Fruit fly (Drosophila melanogaster) whole organism, embryonic: ENCODE measurements around the gene Sulf1.

ENCODE experiments used
- Bdp1 ChIP-seq: fragments of 200-800 bp; sonication (Bioruptor generic); optimal IDR thresholded peaks from 3 replicates; lab custom pipeline; 2016; ENCODE audit warnings: missing biosample characterization, missing genetic modification characterization
- C15 ChIP-seq: fragments of 200-800 bp; sonication (Bioruptor generic); IDR thresholded peaks from 3 replicates; pipeline ENCODE4 v1.3.6; 2022; ENCODE audit warnings: missing biosample characterization, missing genetic modification characterization
- CG10565 ChIP-seq: fragments of 200-800 bp; sonication (Bioruptor generic); optimal IDR thresholded peaks from 3 replicates; lab custom pipeline; 2016; ENCODE audit warnings: missing biosample characterization, mild to moderate bottlenecking, missing genetic modification characterization
- CG10959 ChIP-seq: fragments of 200-800 bp; sonication (Bioruptor generic); IDR thresholded peaks from 2 replicates; pipeline ENCODE4 v1.3.6; 2022; ENCODE audit warnings: missing biosample characterization, missing genetic modification characterization
- CG13894 ChIP-seq: fragments of 200-800 bp; sonication (Bioruptor generic); optimal IDR thresholded peaks from 3 replicates; lab custom pipeline; 2018; ENCODE audit warnings: missing biosample characterization, mild to moderate bottlenecking, missing genetic modification characterization, moderate library complexity
- CG1602 ChIP-seq: fragments of 200-800 bp; sonication (Bioruptor generic); optimal IDR thresholded peaks from 3 replicates; lab custom pipeline; 2016; ENCODE audit warnings: missing biosample characterization, missing genetic modification characterization
- CG1603 ChIP-seq: fragments of 200-800 bp; sonication (Bioruptor generic); optimal IDR thresholded peaks from 2 replicates; lab custom pipeline; 2019; ENCODE audit warnings: missing biosample characterization, mild to moderate bottlenecking, missing genetic modification characterization, moderate library complexity
- CG17361 ChIP-seq: fragments of 200-800 bp; sonication (Bioruptor generic); IDR thresholded peaks from 3 replicates; pipeline ENCODE4 v1.3.6; 2022; ENCODE audit warnings: missing biosample characterization, missing genetic modification characterization
- CG31224 ChIP-seq: fragments of 200-800 bp; sonication (Bioruptor generic); IDR thresholded peaks from 2 replicates; pipeline ENCODE4 v1.3.6; 2022; ENCODE audit warnings: missing biosample characterization, missing genetic modification characterization
- CG32767 ChIP-seq: fragments of 200-800 bp; sonication (Bioruptor generic); IDR thresholded peaks from 2 replicates; pipeline ENCODE4 v1.3.6; 2022; ENCODE audit warnings: missing biosample characterization, missing genetic modification characterization
- CG33557 ChIP-seq: fragments of 200-800 bp; sonication (Bioruptor generic); optimal IDR thresholded peaks from 2 replicates; lab custom pipeline; 2019; ENCODE audit warnings: missing biosample characterization, mild to moderate bottlenecking, missing genetic modification characterization, moderate library complexity
- CG3995 ChIP-seq: fragments of 200-800 bp; sonication (Bioruptor generic); optimal IDR thresholded peaks from 3 replicates; lab custom pipeline; 2016; ENCODE audit warnings: missing biosample characterization, missing genetic modification characterization
- CG4360 ChIP-seq: fragments of 200-800 bp; sonication (Bioruptor generic); IDR thresholded peaks from 2 replicates; pipeline ENCODE4 v1.3.6; 2022; ENCODE audit warnings: missing biosample characterization, missing genetic modification characterization
- CG43689 ChIP-seq: fragments of 200-800 bp; sonication (Bioruptor generic); IDR thresholded peaks from 2 replicates; pipeline ENCODE4 v1.3.6; 2022; ENCODE audit warnings: missing biosample characterization, missing genetic modification characterization
- CG5245 ChIP-seq: fragments of 200-800 bp; sonication (Bioruptor generic); optimal IDR thresholded peaks from 3 replicates; lab custom pipeline; 2016; ENCODE audit warnings: missing biosample characterization, missing genetic modification characterization
- CG7987 ChIP-seq: fragments of 200-800 bp; sonication (Bioruptor generic); optimal IDR thresholded peaks from 2 replicates; lab custom pipeline; 2018; ENCODE audit warnings: missing biosample characterization, mild to moderate bottlenecking, missing genetic modification characterization, moderate library complexity
- CG8478 ChIP-seq: fragments of >200 bp; optimal IDR thresholded peaks from 2 replicates; lab custom pipeline; 2018
- CG8924 ChIP-seq: fragments of 200-800 bp; optimal IDR thresholded peaks from 3 replicates; lab custom pipeline; 2019; ENCODE audit warnings: missing biosample characterization, mild to moderate bottlenecking, missing genetic modification characterization, moderate library complexity
- CG9215 ChIP-seq: fragments of 200-800 bp; sonication (Bioruptor generic); IDR thresholded peaks from 2 replicates; pipeline ENCODE4 v1.3.6; 2022; ENCODE audit warnings: missing biosample characterization, missing genetic modification characterization
- CG9932 ChIP-seq: fragments of 200-800 bp; sonication (Bioruptor generic); IDR thresholded peaks from 2 replicates; pipeline ENCODE4 v1.3.6; 2022; ENCODE audit warnings: missing biosample characterization, missing genetic modification characterization
- Ets97D ChIP-seq: fragments of 200-800 bp; sonication (Bioruptor generic); optimal IDR thresholded peaks from 3 replicates; lab custom pipeline; 2016; ENCODE audit warnings: missing biosample characterization, missing genetic modification characterization
- Gsc ChIP-seq: fragments of 200-800 bp; sonication (Bioruptor generic); IDR thresholded peaks from 2 replicates; pipeline ENCODE4 v1.3.6; 2022; ENCODE audit warnings: missing biosample characterization, missing genetic modification characterization
- HLH4C ChIP-seq: fragments of 200-800 bp; sonication (Bioruptor generic); IDR thresholded peaks from 3 replicates; pipeline ENCODE4 v1.3.6; 2022; ENCODE audit warnings: missing biosample characterization, missing genetic modification characterization; ENCODE audit not compliant: partially characterized antibody
- Hr3 ChIP-seq: fragments of 200-800 bp; sonication (Bioruptor generic); optimal IDR thresholded peaks from 3 replicates; lab custom pipeline; 2016; ENCODE audit warnings: missing biosample characterization, missing genetic modification characterization
- Med ChIP-seq: fragments of 200-800 bp; sonication (Bioruptor generic); peaks from one replicate; lab custom pipeline; 2016; ENCODE audit warnings: missing biosample characterization, missing genetic modification characterization, mild to moderate bottlenecking, inconsistent platforms, moderate library complexity
- NC2α ChIP-seq: fragments of 200-800 bp; sonication (Bioruptor generic); optimal IDR thresholded peaks from 2 replicates; lab custom pipeline; 2016; ENCODE audit warnings: missing biosample characterization, missing genetic modification characterization
- Nf-YA ChIP-seq: fragments of 200-800 bp; sonication (Bioruptor generic); IDR thresholded peaks from 2 replicates; pipeline ENCODE4 v1.3.6; 2022; ENCODE audit warnings: missing biosample characterization, missing genetic modification characterization
- Opbp ChIP-seq: fragments of 200-800 bp; sonication (Bioruptor generic); IDR thresholded peaks from 3 replicates; pipeline ENCODE4 v1.3.6; 2022; ENCODE audit warnings: missing biosample characterization, missing genetic modification characterization; ENCODE audit not compliant: partially characterized antibody
- az2 ChIP-seq: fragments of 200-800 bp; sonication (Bioruptor generic); optimal IDR thresholded peaks from 3 replicates; lab custom pipeline; 2016; ENCODE audit warnings: missing biosample characterization, missing genetic modification characterization
- bbx ChIP-seq: fragments of 200-800 bp; sonication (Bioruptor generic); IDR thresholded peaks from 2 replicates; pipeline ENCODE4 v1.3.6; 2022; ENCODE audit warnings: missing biosample characterization, missing genetic modification characterization; ENCODE audit not compliant: partially characterized antibody
- cad ChIP-seq: fragments of >200 bp; optimal IDR thresholded peaks from 2 replicates; lab custom pipeline; 2017; ENCODE audit warnings: missing biosample characterization, missing genetic modification characterization
- chn ChIP-seq: fragments of 200-800 bp; sonication (Bioruptor generic); optimal IDR thresholded peaks from 2 replicates; lab custom pipeline; 2016; ENCODE audit warnings: missing biosample characterization, missing genetic modification characterization
- croc ChIP-seq: fragments of 200-800 bp; sonication (Bioruptor generic); conservative IDR thresholded peaks from 3 replicates; pipeline ENCODE4 v1.3.6; 2022; ENCODE audit warnings: missing biosample characterization, missing genetic modification characterization
- cwo ChIP-seq: fragments of 200-800 bp; sonication (Bioruptor generic); optimal IDR thresholded peaks from 3 replicates; lab custom pipeline; 2017; ENCODE audit warnings: missing biosample characterization, missing genetic modification characterization, mild to moderate bottlenecking, moderate library complexity, missing genetic modification reagents
- dati ChIP-seq: fragments of 200-800 bp; sonication (Bioruptor generic); IDR thresholded peaks from 2 replicates; pipeline ENCODE4 v1.3.6; 2022; ENCODE audit warnings: missing biosample characterization, missing genetic modification characterization
- exex ChIP-seq: fragments of 200-800 bp; sonication (Bioruptor generic); optimal IDR thresholded peaks from 4 replicates; lab custom pipeline; 2018; ENCODE audit warnings: missing biosample characterization, mild to moderate bottlenecking, missing genetic modification characterization, moderate library complexity
- fd3F ChIP-seq: fragments of 200-800 bp; sonication (Bioruptor generic); optimal IDR thresholded peaks from 2 replicates; lab custom pipeline; 2018; ENCODE audit warnings: missing biosample characterization, mild to moderate bottlenecking, missing genetic modification characterization, moderate library complexity
- fd96Cb ChIP-seq: fragments of 200-800 bp; sonication (Bioruptor generic); optimal IDR thresholded peaks from 2 replicates; lab custom pipeline; 2018; ENCODE audit warnings: missing biosample characterization, mild to moderate bottlenecking, missing genetic modification characterization, moderate library complexity
- gce ChIP-seq: fragments of 200-800 bp; sonication (Bioruptor generic); IDR thresholded peaks from 3 replicates; pipeline ENCODE4 v1.3.6; 2022; ENCODE audit warnings: missing biosample characterization, missing genetic modification characterization
- ham ChIP-seq: fragments of 200-800 bp; sonication (Bioruptor generic); IDR thresholded peaks from 2 replicates; pipeline ENCODE4 v1.3.6; 2022; ENCODE audit warnings: missing biosample characterization, missing genetic modification characterization
- lilli ChIP-seq: fragments of 200-800 bp; sonication (Bioruptor generic); optimal IDR thresholded peaks from 3 replicates; lab custom pipeline; 2016; ENCODE audit warnings: missing biosample characterization, missing genetic modification characterization
- p53 ChIP-seq: fragments of 200-800 bp; sonication (Bioruptor generic); optimal IDR thresholded peaks from 2 replicates; lab custom pipeline; 2016; ENCODE audit warnings: missing biosample characterization, missing genetic modification characterization
- peb ChIP-seq: fragments of 200-800 bp; sonication (Bioruptor generic); IDR thresholded peaks from 2 replicates; pipeline ENCODE4 v1.3.6; 2022; ENCODE audit warnings: missing biosample characterization, missing genetic modification characterization
- pho ChIP-seq: fragments of 200-800 bp; sonication (Bioruptor generic); optimal IDR thresholded peaks from 2 replicates; lab custom pipeline; 2016; ENCODE audit warnings: missing biosample characterization, missing genetic modification characterization
- ro ChIP-seq: fragments of 200-800 bp; sonication (Bioruptor generic); IDR thresholded peaks from 2 replicates; pipeline ENCODE4 v1.3.6; 2022; ENCODE audit warnings: missing biosample characterization, missing genetic modification characterization
- sc ChIP-seq, 3 experiments: fragments of >200 bp in 2 of 3; fragments of 200-800 bp in 1 of 3; sonication (Bioruptor generic) in 1 of 3; optimal IDR thresholded peaks; 2 replicates in 2 of 3; 3 replicates in 1 of 3; lab custom pipeline; 2017; ENCODE audit warnings: mild to moderate bottlenecking in 1 of 3, missing biosample characterization in 1 of 3, missing genetic modification characterization in 1 of 3, missing genetic modification reagents in 1 of 3
- sima ChIP-seq: fragments of 200-800 bp; sonication (Bioruptor generic); optimal IDR thresholded peaks from 2 replicates; lab custom pipeline; 2016; ENCODE audit warnings: missing biosample characterization, missing genetic modification characterization
- tgo ChIP-seq: fragments of 200-800 bp; sonication (Bioruptor generic); IDR thresholded peaks from 3 replicates; pipeline ENCODE4 v1.3.6; 2022; ENCODE audit warnings: missing biosample characterization, missing genetic modification characterization
- zf30C ChIP-seq: fragments of 200-800 bp; sonication (Bioruptor generic); optimal IDR thresholded peaks from 3 replicates; lab custom pipeline; 2018; ENCODE audit warnings: missing biosample characterization, mild to moderate bottlenecking, missing genetic modification characterization

Sulf1 gene

DNA sequence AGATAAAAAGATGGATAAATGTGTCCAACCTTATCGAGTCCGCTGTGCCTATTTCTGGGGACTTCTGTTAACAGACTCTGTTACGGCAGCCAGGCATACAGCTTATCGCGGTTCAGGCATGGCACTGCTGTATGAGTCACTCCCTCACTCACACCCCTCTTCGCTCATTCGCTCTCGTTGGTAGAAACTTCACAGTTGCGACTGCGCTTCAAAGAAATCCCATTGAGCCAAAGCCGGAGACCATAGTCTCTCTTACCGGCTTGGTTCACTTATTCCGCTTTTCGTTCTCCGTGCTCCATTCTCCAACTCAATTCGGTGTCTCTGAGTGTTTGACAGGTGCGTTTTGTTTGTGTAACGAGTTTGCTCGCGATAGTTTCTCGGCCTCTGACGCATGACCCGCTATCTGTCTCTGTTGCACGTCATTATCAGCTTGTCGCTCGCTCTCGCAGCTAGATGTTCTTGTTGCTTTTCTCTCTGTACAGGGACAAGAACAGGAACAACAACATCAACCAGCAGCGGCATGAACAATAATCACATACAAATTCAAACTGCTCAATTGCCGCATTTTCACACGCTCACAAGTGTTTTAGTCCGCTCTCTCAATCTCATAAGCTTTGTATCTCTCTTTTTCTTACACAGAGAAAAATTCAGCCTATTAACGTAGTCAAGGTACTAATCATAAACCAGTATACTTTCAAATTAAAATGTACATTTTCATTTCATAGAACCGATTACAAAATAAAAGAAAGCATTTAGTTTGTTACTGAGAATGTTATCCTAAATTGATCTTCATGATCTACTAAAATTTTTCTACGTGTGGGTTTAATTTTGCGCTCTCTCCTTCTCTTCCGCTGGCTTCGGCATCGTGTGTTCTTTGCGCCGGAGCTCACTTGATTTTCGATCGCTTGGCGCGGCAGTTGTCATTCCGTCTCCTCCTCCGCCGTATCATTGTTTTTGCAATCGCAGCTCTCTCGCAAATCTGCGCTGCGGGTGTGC, 59.1 kb downstream of the Sulf1 start (continued):
- TF ChIP-seq ro (GFP tag; lab: Robert Waterston, UW) (peak; percentile 98), fd96Cb (tag; lab: Kevin White, UChicago) (peak; percentile 99), tgo (GFP tag; lab: Robert Waterston, UW) (peak; percentile 99), sc (optimal IDR thresholded peaks at IDR 0.05; lab: Kevin White, UChicago) (no peak), sc (GFP tag; optimal IDR thresholded peaks at IDR 0.05; lab: Kevin White, UChicago) (peak; percentile 99), CG4360 (GFP tag; lab: Robert Waterston, UW) (peak; percentile 96), CG17361 (GFP tag; lab: Robert Waterston, UW) (peak; percentile 100), chn (GFP tag; lab: Kevin White, UChicago) (peak; percentile 99), bbx (no peak; the same call in 1 of the 2 replicates), NC2α (GFP tag; lab: Kevin White, UChicago) (peak; percentile 99), dati (peak; percentile 99), HLH4C (GFP tag; lab: Robert Waterston, UW) (no peak), cwo (GFP tag; lab: Kevin White, UChicago) (peak; percentile 98), pho (GFP tag; lab: Kevin White, UChicago) (peak; percentile 100), Bdp1 (GFP tag; lab: Kevin White, UChicago) (peak; percentile 95), CG1603 (peak; percentile 99), gce (peak; percentile 99), CG31224 (GFP tag; lab: Robert Waterston, UW) (peak; percentile 98), Med (GFP tag; lab: Kevin White, UChicago) (peak; percentile 100), Nf-YA (peak; percentile 99), CG32767 (peak; percentile 100), lilli (GFP tag; lab: Kevin White, UChicago) (peak; percentile 99), p53 (GFP tag; lab: Kevin White, UChicago) (peak; percentile 97), exex (tag; lab: Kevin White, UChicago) (peak; percentile 96), CG33557 (GFP tag; lab: Kevin White, UChicago) (peak; percentile 100), CG5245 (peak; percentile 99), fd3F (GFP tag; lab: Kevin White, UChicago) (peak; percentile 99), CG7987 (GFP tag; lab: Kevin White, UChicago) (peak; percentile 96), CG8478 (lab: Kevin White, UChicago) (peak; percentile 10), CG13894 (tag; lab: Kevin White, UChicago) (peak; percentile 99), CG3995 (GFP tag; lab: Kevin White, UChicago) (peak; percentile 86), az2 (GFP tag; lab: Kevin White, UChicago) (peak; percentile 100), Ets97D (peak; percentile 95), croc (peak; percentile 98), CG10565 (GFP tag; lab: Kevin White, UChicago) (peak; percentile 96), CG43689 (GFP tag; lab: Robert Waterston, UW) (peak; percentile 99), Opbp (no peak), CG1602 (GFP tag; lab: Kevin White, UChicago) (peak; percentile 100), Hr3 (GFP tag; lab: Kevin White, UChicago) (peak; percentile 100), CG9215 (GFP tag; lab: Robert Waterston, UW) (peak; percentile 98), zf30C (GFP tag; lab: Kevin White, UChicago) (peak; percentile 100), Gsc (no peak), sima (GFP tag; lab: Kevin White, UChicago) (peak; percentile 98), C15 (GFP tag; lab: Robert Waterston, UW) (peak; percentile 99), cad (GFP tag; lab: Kevin White, UChicago) (no peak), peb (GFP tag; lab: Robert Waterston, UW) (peak; percentile 99), CG9932 (peak; percentile 98), ham (GFP tag; lab: Robert Waterston, UW) (peak; percentile 98), CG8924 (tag; lab: Kevin White, UChicago) (peak; percentile 100), CG10959 (GFP tag; lab: Robert Waterston, UW) (peak; percentile 99)
